Fruit fly (Drosophila melanogaster) whole organism, pupa: ENCODE data around the gene CG4101.

Experiments used
- CG12605 ChIP-seq: fragments of 200-800 bp; sonication (Bioruptor generic); IDR thresholded peaks from 2 replicates; pipeline ENCODE4 v1.3.6; 2022; ENCODE audit warnings: missing biosample characterization, missing genetic modification characterization
- CG13204 ChIP-seq: fragments of 200-800 bp; sonication (Bioruptor generic); optimal IDR thresholded peaks from 2 replicates; lab custom pipeline; 2018; ENCODE audit warnings: missing biosample characterization, mild to moderate bottlenecking, missing genetic modification characterization, moderate library complexity
- CG14655 ChIP-seq: fragments of 200-800 bp; sonication (Bioruptor generic); optimal IDR thresholded peaks from 3 replicates; lab custom pipeline; 2017; ENCODE audit warnings: mild to moderate bottlenecking, missing biosample characterization, missing genetic modification reagents, missing genetic modification characterization
- CG32121 ChIP-seq: fragments of 200-800 bp; sonication (Bioruptor generic); IDR thresholded peaks from 2 replicates; pipeline ENCODE4 v1.3.6; 2022; ENCODE audit warnings: missing biosample characterization, missing genetic modification characterization
- CG34367 ChIP-seq: fragments of 200-800 bp; sonication (Bioruptor generic); optimal IDR thresholded peaks from 2 replicates; lab custom pipeline; 2018; ENCODE audit warnings: missing biosample characterization, mild to moderate bottlenecking, missing genetic modification characterization
- CG8301 ChIP-seq: fragments of 200-800 bp; sonication (Bioruptor generic); optimal IDR thresholded peaks from 2 replicates; lab custom pipeline; 2018; ENCODE audit warnings: missing biosample characterization, mild to moderate bottlenecking, missing genetic modification characterization
- CG9948 ChIP-seq: fragments of 200-800 bp; sonication (Bioruptor generic); optimal IDR thresholded peaks from 2 replicates; lab custom pipeline; 2018; ENCODE audit warnings: missing biosample characterization, mild to moderate bottlenecking, missing genetic modification characterization, moderate library complexity
- D1 ChIP-seq: fragments of 200-800 bp; sonication (Bioruptor generic); optimal IDR thresholded peaks from 2 replicates; lab custom pipeline; 2018; ENCODE audit warnings: missing biosample characterization, mild to moderate bottlenecking, missing genetic modification characterization, moderate library complexity
- EcR ChIP-seq: fragments of 200-800 bp; sonication (Bioruptor generic); optimal IDR thresholded peaks from 3 replicates; lab custom pipeline; 2019; ENCODE audit warnings: missing biosample characterization, missing genetic modification characterization, mild to moderate bottlenecking, moderate library complexity, missing genetic modification reagents
- Pif1B ChIP-seq: fragments of 200-800 bp; sonication (Bioruptor generic); optimal IDR thresholded peaks from 3 replicates; lab custom pipeline; 2016; ENCODE audit warnings: missing biosample characterization, missing genetic modification characterization
- Snoo ChIP-seq: fragments of 200-800 bp; sonication (Bioruptor generic); optimal IDR thresholded peaks from 3 replicates; lab custom pipeline; 2017; ENCODE audit warnings: missing biosample characterization, mild to moderate bottlenecking, missing genetic modification characterization, inconsistent platforms
- fd96Ca ChIP-seq: fragments of 200-800 bp; sonication (Bioruptor generic); IDR thresholded peaks from 3 replicates; pipeline ENCODE4 v1.3.6; 2022; ENCODE audit warnings: missing biosample characterization, missing genetic modification characterization
- gl ChIP-seq: fragments of 200-800 bp; sonication (Bioruptor generic); optimal IDR thresholded peaks from 2 replicates; lab custom pipeline; 2018; ENCODE audit warnings: missing biosample characterization, mild to moderate bottlenecking, missing genetic modification characterization
- rn ChIP-seq: fragments of 200-800 bp; sonication (Bioruptor generic); IDR thresholded peaks from 2 replicates; pipeline ENCODE4 v1.3.6; 2022; ENCODE audit warnings: missing biosample characterization, missing genetic modification characterization

dm6 chr3L:16566700-16567221 lies 45.5 kb upstream of the CG4101 start, which contains the start of gene UQCR-6.4L:
- no peak for TF ChIP-seq gl (tag; lab: Kevin White, UChicago)
- no peak for TF ChIP-seq CG14655
- TF ChIP-seq rn (GFP tag; lab: Robert Waterston, UW), result no peak
- no peak for TF ChIP-seq CG13204 (GFP tag; lab: Kevin White, UChicago)
- TF ChIP-seq EcR, result no peak
- no peak for TF ChIP-seq fd96Ca (GFP tag; lab: Robert Waterston, UW)
- TF ChIP-seq Pif1B (GFP tag; lab: Kevin White, UChicago), result no peak
- TF ChIP-seq CG9948 (tag; lab: Kevin White, UChicago), result no peak
- TF ChIP-seq CG34367 (tag; lab: Kevin White, UChicago), result no peak
- no peak for TF ChIP-seq Snoo
- no peak for TF ChIP-seq CG8301 (tag; lab: Kevin White, UChicago)
- TF ChIP-seq CG12605 (GFP tag; lab: Robert Waterston, UW), result no peak
- no peak for TF ChIP-seq CG32121 (GFP tag; lab: Robert Waterston, UW)
- TF ChIP-seq D1, result no peak
